Fruit fly (Drosophila melanogaster) whole organism, embryonic: ENCODE data around the gene CG5850.

Experiments
- Asciz ChIP-seq: fragments of 200-800 bp; sonication (Bioruptor generic); optimal IDR thresholded peaks from 2 replicates; lab custom pipeline; 2017; ENCODE audit warnings: missing biosample characterization, mild to moderate bottlenecking, missing genetic modification characterization, missing genetic modification reagents
- B-H1 ChIP-seq: fragments of 200-800 bp; sonication (Bioruptor generic); IDR thresholded peaks from 3 replicates; pipeline ENCODE4 v1.3.6; 2022; ENCODE audit warnings: missing biosample characterization, missing genetic modification characterization
- Bdp1 ChIP-seq: fragments of 200-800 bp; sonication (Bioruptor generic); optimal IDR thresholded peaks from 3 replicates; lab custom pipeline; 2016; ENCODE audit warnings: missing biosample characterization, missing genetic modification characterization
- Bgb ChIP-seq: fragments of 200-800 bp; sonication (Bioruptor generic); IDR thresholded peaks from 2 replicates; pipeline ENCODE4 v1.3.6; 2022; ENCODE audit warnings: missing biosample characterization, missing genetic modification characterization; ENCODE audit not compliant: partially characterized antibody
- BtbVII ChIP-seq: fragments of 200-800 bp; sonication (Bioruptor generic); optimal IDR thresholded peaks from 3 replicates; lab custom pipeline; 2017; ENCODE audit warnings: missing biosample characterization, mild to moderate bottlenecking, missing genetic modification characterization
- CG10147 ChIP-seq: fragments of 200-800 bp; sonication (Bioruptor generic); optimal IDR thresholded peaks from 2 replicates; lab custom pipeline; 2019; ENCODE audit warnings: missing biosample characterization, mild to moderate bottlenecking, missing genetic modification characterization, moderate library complexity
- CG10654 ChIP-seq: fragments of 200-800 bp; sonication (Bioruptor generic); optimal IDR thresholded peaks from 2 replicates; lab custom pipeline; 2016; ENCODE audit warnings: missing biosample characterization, missing genetic modification characterization
- CG13775 ChIP-seq: fragments of 200-800 bp; sonication (Bioruptor generic); optimal IDR thresholded peaks from 3 replicates; lab custom pipeline; 2017; ENCODE audit warnings: missing biosample characterization, mild to moderate bottlenecking, missing genetic modification characterization
- CG13894 ChIP-seq: fragments of 200-800 bp; sonication (Bioruptor generic); optimal IDR thresholded peaks from 3 replicates; lab custom pipeline; 2018; ENCODE audit warnings: missing biosample characterization, mild to moderate bottlenecking, missing genetic modification characterization, moderate library complexity
- CG15696 ChIP-seq: fragments of 200-800 bp; sonication (Bioruptor generic); optimal IDR thresholded peaks from 2 replicates; lab custom pipeline; 2019; ENCODE audit warnings: missing biosample characterization, mild to moderate bottlenecking, missing genetic modification characterization, moderate library complexity
- CG17829 ChIP-seq: fragments of 200-800 bp; optimal IDR thresholded peaks from 2 replicates; lab custom pipeline; 2019; ENCODE audit warnings: missing biosample characterization, mild to moderate bottlenecking, missing genetic modification characterization, moderate library complexity
- CG2120 ChIP-seq: fragments of 200-800 bp; sonication (Bioruptor generic); optimal IDR thresholded peaks from 3 replicates; lab custom pipeline; 2016; ENCODE audit warnings: missing biosample characterization, missing genetic modification characterization
- CG2875 ChIP-seq: fragments of 200-800 bp; sonication (Bioruptor generic); optimal IDR thresholded peaks from 2 replicates; lab custom pipeline; 2017; ENCODE audit warnings: missing biosample characterization, mild to moderate bottlenecking, missing genetic modification characterization, missing genetic modification reagents
- CG2889 ChIP-seq: fragments of 200-800 bp; sonication (Bioruptor generic); IDR thresholded peaks from 3 replicates; pipeline ENCODE4 v1.3.6; 2022; ENCODE audit warnings: missing biosample characterization, missing genetic modification characterization
- CG31388 ChIP-seq: fragments of 200-800 bp; sonication (Bioruptor generic); optimal IDR thresholded peaks from 2 replicates; lab custom pipeline; 2016; ENCODE audit warnings: missing biosample characterization, missing genetic modification characterization
- CG3407 ChIP-seq: fragments of 200-800 bp; sonication (Bioruptor generic); optimal IDR thresholded peaks from 2 replicates; lab custom pipeline; 2018; ENCODE audit warnings: missing biosample characterization, mild to moderate bottlenecking, missing genetic modification characterization
- CG4707 ChIP-seq: fragments of 200-800 bp; sonication (Bioruptor generic); optimal IDR thresholded peaks from 2 replicates; lab custom pipeline; 2018; ENCODE audit warnings: missing biosample characterization, mild to moderate bottlenecking, missing genetic modification characterization, moderate library complexity
- CG6683 ChIP-seq: fragments of 200-800 bp; sonication (Bioruptor generic); optimal IDR thresholded peaks from 2 replicates; lab custom pipeline; 2017; ENCODE audit warnings: missing biosample characterization, mild to moderate bottlenecking, missing genetic modification characterization, missing genetic modification reagents
- CG8765 ChIP-seq: fragments of 200-800 bp; sonication (Bioruptor generic); IDR thresholded peaks from 2 replicates; pipeline ENCODE4 v1.3.6; 2022; ENCODE audit warnings: missing biosample characterization, missing genetic modification characterization
- CG9797 ChIP-seq: fragments of 200-800 bp; sonication (Bioruptor generic); optimal IDR thresholded peaks from 3 replicates; lab custom pipeline; 2018; ENCODE audit warnings: missing biosample characterization, mild to moderate bottlenecking, missing genetic modification characterization
- D ChIP-seq, 2 experiments: fragments of 200-800 bp in 1 of 2; fragments of >200 bp in 1 of 2; sonication (Bioruptor generic) in 1 of 2; optimal IDR thresholded peaks; 2 replicates in 1 of 2; 3 replicates in 1 of 2; lab custom pipeline; 2017; ENCODE audit warnings: mild to moderate bottlenecking in 1 of 2, missing biosample characterization in 1 of 2, missing genetic modification characterization in 1 of 2, missing genetic modification reagents in 1 of 2
- Dfd ChIP-seq, 2 experiments: fragments of >200 bp; optimal IDR thresholded peaks; 2 replicates each; lab custom pipeline; 2017; ENCODE audit warnings: missing biosample characterization in 2 of 2, missing genetic modification characterization in 2 of 2
- HLH3B ChIP-seq: fragments of 200-800 bp; sonication (Bioruptor generic); IDR thresholded peaks from 2 replicates; pipeline ENCODE4 v1.3.6; 2022; ENCODE audit warnings: missing biosample characterization, missing genetic modification characterization
- Hr51 ChIP-seq, 2 experiments: fragments of 200-800 bp; sonication (Bioruptor generic); optimal IDR thresholded peaks; 2 replicates in 1 of 2; 3 replicates in 1 of 2; lab custom pipeline; 2016 to 2018; ENCODE audit warnings: missing biosample characterization in 2 of 2, missing genetic modification characterization in 2 of 2, mild to moderate bottlenecking in 1 of 2, moderate library complexity in 1 of 2
- Hr78 ChIP-seq, 2 experiments: fragments of 200-800 bp in 1 of 2; fragments of >200 bp in 1 of 2; sonication (Bioruptor generic) in 1 of 2; optimal IDR thresholded peaks; 2 replicates each; lab custom pipeline; 2017 to 2019; ENCODE audit warnings: missing biosample characterization in 2 of 2, missing genetic modification characterization in 2 of 2, mild to moderate bottlenecking in 1 of 2, moderate library complexity in 1 of 2
- Optix ChIP-seq: fragments of 200-800 bp; sonication (Bioruptor generic); IDR thresholded peaks from 3 replicates; pipeline ENCODE4 v1.3.6; 2022; ENCODE audit warnings: missing biosample characterization, missing genetic modification characterization
- Pdp1 ChIP-seq, 2 experiments: fragments of 200-800 bp; sonication (Bioruptor generic); optimal IDR thresholded peaks; 3 replicates each; lab custom pipeline; 2016; ENCODE audit warnings: missing biosample characterization in 2 of 2, missing genetic modification characterization in 2 of 2, mild to moderate bottlenecking in 1 of 2, moderate library complexity in 1 of 2
- Six4 ChIP-seq: fragments of 200-800 bp; sonication (Bioruptor generic); optimal IDR thresholded peaks from 2 replicates; lab custom pipeline; 2016; ENCODE audit warnings: missing biosample characterization, missing genetic modification characterization
- Sry-β ChIP-seq: fragments of 200-800 bp; sonication (Bioruptor generic); optimal IDR thresholded peaks from 2 replicates; lab custom pipeline; 2018; ENCODE audit warnings: missing biosample characterization, mild to moderate bottlenecking, missing genetic modification characterization, moderate library complexity
- Trl ChIP-seq, 3 experiments: fragments of >200 bp in 2 of 3; fragments of 200-800 bp in 1 of 3; sonication (Bioruptor generic) in 1 of 3; optimal IDR thresholded peaks; 2 replicates in 1 of 3; 3 replicates in 2 of 3; lab custom pipeline; 2016 to 2017; ENCODE audit warnings: missing biosample characterization in 1 of 3, missing genetic modification characterization in 1 of 3
- Vsx1 ChIP-seq: fragments of 200-800 bp; sonication (Bioruptor generic); optimal IDR thresholded peaks from 2 replicates; lab custom pipeline; 2017; ENCODE audit warnings: missing biosample characterization, mild to moderate bottlenecking, missing genetic modification characterization, missing genetic modification reagents
- btn ChIP-seq: fragments of 200-800 bp; sonication (Bioruptor generic); optimal IDR thresholded peaks from 2 replicates; lab custom pipeline; 2016; ENCODE audit warnings: missing biosample characterization, missing genetic modification characterization
- chif ChIP-seq, 2 experiments: fragments of 200-800 bp; sonication (Bioruptor generic); optimal IDR thresholded peaks; 3 replicates each; lab custom pipeline; 2016; ENCODE audit warnings: missing biosample characterization in 2 of 2, missing genetic modification characterization in 2 of 2
- chinmo ChIP-seq: fragments of 200-800 bp; sonication (Bioruptor generic); IDR thresholded peaks from 4 replicates; pipeline ENCODE4 v1.3.6; 2022; ENCODE audit warnings: missing biosample characterization, missing genetic modification characterization; ENCODE audit not compliant: partially characterized antibody
- chm ChIP-seq: fragments of 200-800 bp; sonication (Bioruptor generic); IDR thresholded peaks from 2 replicates; pipeline ENCODE4 v1.3.6; 2022; ENCODE audit warnings: missing biosample characterization, missing genetic modification characterization
- croc ChIP-seq: fragments of 200-800 bp; sonication (Bioruptor generic); conservative IDR thresholded peaks from 3 replicates; pipeline ENCODE4 v1.3.6; 2022; ENCODE audit warnings: missing biosample characterization, missing genetic modification characterization
- dan ChIP-seq: fragments of 200-800 bp; sonication (Bioruptor generic); IDR thresholded peaks from 2 replicates; pipeline ENCODE4 v1.3.6; 2022; ENCODE audit warnings: missing biosample characterization, missing genetic modification characterization
- dmrt11E ChIP-seq: fragments of 200-800 bp; sonication (Bioruptor generic); optimal IDR thresholded peaks from 3 replicates; lab custom pipeline; 2018; ENCODE audit warnings: missing biosample characterization, mild to moderate bottlenecking, missing genetic modification characterization, moderate library complexity
- fd64A ChIP-seq: fragments of 200-800 bp; sonication (Bioruptor generic); optimal IDR thresholded peaks from 3 replicates; lab custom pipeline; 2018; ENCODE audit warnings: missing biosample characterization, mild to moderate bottlenecking, missing genetic modification characterization
- grau ChIP-seq: fragments of 200-800 bp; optimal IDR thresholded peaks from 3 replicates; lab custom pipeline; 2019; ENCODE audit warnings: missing biosample characterization, mild to moderate bottlenecking, missing genetic modification characterization, moderate library complexity
- ham ChIP-seq: fragments of 200-800 bp; sonication (Bioruptor generic); IDR thresholded peaks from 2 replicates; pipeline ENCODE4 v1.3.6; 2022; ENCODE audit warnings: missing biosample characterization, missing genetic modification characterization
- mld ChIP-seq: fragments of 200-800 bp; sonication (Bioruptor generic); IDR thresholded peaks from 3 replicates; pipeline ENCODE4 v1.3.6; 2022; ENCODE audit warnings: missing biosample characterization, missing genetic modification characterization; ENCODE audit not compliant: partially characterized antibody
- nerfin-2 ChIP-seq: fragments of 200-800 bp; sonication (Bioruptor generic); IDR thresholded peaks from 2 replicates; pipeline ENCODE4 v1.3.6; 2022; ENCODE audit warnings: missing biosample characterization, missing genetic modification characterization; ENCODE audit not compliant: partially characterized antibody
- p53 ChIP-seq: fragments of 200-800 bp; sonication (Bioruptor generic); optimal IDR thresholded peaks from 2 replicates; lab custom pipeline; 2016; ENCODE audit warnings: missing biosample characterization, missing genetic modification characterization
- repo ChIP-seq: fragments of 200-800 bp; sonication (Bioruptor generic); optimal IDR thresholded peaks from 2 replicates; lab custom pipeline; 2016; ENCODE audit warnings: missing biosample characterization, missing genetic modification characterization
- sima ChIP-seq: fragments of 200-800 bp; sonication (Bioruptor generic); optimal IDR thresholded peaks from 2 replicates; lab custom pipeline; 2016; ENCODE audit warnings: missing biosample characterization, missing genetic modification characterization
- zf30C ChIP-seq: fragments of 200-800 bp; sonication (Bioruptor generic); optimal IDR thresholded peaks from 3 replicates; lab custom pipeline; 2018; ENCODE audit warnings: missing biosample characterization, mild to moderate bottlenecking, missing genetic modification characterization

The CG5850 gene

DNA sequence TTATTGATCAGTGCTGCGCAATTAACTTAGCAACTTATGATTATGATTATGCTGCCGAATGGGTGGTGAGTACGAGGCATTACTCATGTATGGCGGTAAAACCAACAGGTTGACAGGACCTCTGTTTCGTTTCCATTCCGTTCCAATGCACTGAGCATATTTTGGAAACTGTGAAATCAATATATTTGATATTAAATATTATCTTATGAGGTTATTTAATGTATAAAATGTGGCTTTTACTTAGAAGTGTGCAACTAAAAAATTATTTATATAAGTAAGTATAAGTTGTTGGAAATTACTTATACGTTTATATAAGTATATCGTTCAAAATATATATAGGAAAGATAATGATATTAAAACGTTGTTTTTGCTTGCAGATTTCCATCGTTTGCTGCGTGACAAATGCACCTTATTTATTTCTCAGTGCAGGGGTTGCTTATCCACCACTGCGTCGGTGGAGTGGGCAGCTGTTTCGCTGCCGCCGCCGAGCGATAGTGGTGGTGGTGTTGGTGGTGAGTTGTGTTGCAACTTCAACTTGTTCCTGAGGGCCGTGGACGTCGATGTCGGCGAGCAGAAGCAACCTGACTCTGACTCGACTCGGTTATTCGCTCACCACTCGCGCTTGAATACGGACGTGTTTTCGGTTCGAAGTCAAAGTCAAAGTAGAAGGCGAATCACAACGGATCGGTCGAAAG lies 20.5 kb upstream of the CG5850 start, which contains the start of gene bib (continued):
- TF ChIP-seq CG6683 (GFP tag; lab: Kevin White, UChicago) (peak; percentile 65), zf30C (GFP tag; lab: Kevin White, UChicago) (peak; percentile 99), sima (GFP tag; lab: Kevin White, UChicago) (no peak), CG10147 (peak; percentile 74), Trl (optimal IDR thresholded peaks at IDR 0.05; lab: Kevin White, UChicago) (no peak), Trl (GFP tag; optimal IDR thresholded peaks at IDR 0.05; lab: Kevin White, UChicago) (peak; percentile 24), CG2889 (0 out of 3 replicates have a peak, but pooled peaks have one; percentile 38), ham (GFP tag; lab: Robert Waterston, UW) (no peak), nerfin-2 (GFP tag; lab: Robert Waterston, UW) (no peak), Hr78 (GFP tag; optimal IDR thresholded peaks at IDR 0.05; lab: Kevin White, UChicago) (peak in 1 of 2 experiments; percentile 63), Sry-β (GFP tag; lab: Kevin White, UChicago) (peak; percentile 85), dan (GFP tag; lab: Robert Waterston, UW) (peak; percentile 55; the same call in 1 of the 2 replicates), CG3407 (GFP tag; lab: Kevin White, UChicago) (peak; percentile 77), CG2875 (GFP tag; lab: Kevin White, UChicago) (peak; percentile 88), Hr51 (GFP tag; optimal IDR thresholded peaks at IDR 0.05; lab: Kevin White, UChicago) (peak; percentile 54 to 81), Asciz (GFP tag; lab: Kevin White, UChicago) (peak; percentile 75), chinmo (GFP tag; lab: Robert Waterston, UW) (no peak), B-H1 (peak; percentile 35; the same call in 2 of the 3 replicates), CG8765 (peak; percentile 39; the same call in 1 of the 2 replicates), croc (GFP tag; lab: Robert Waterston, UW) (peak; percentile 66), D (optimal IDR thresholded peaks at IDR 0.05; lab: Kevin White, UChicago) (no peak), D (GFP tag; optimal IDR thresholded peaks at IDR 0.05; lab: Kevin White, UChicago) (peak; percentile 89), Vsx1 (GFP tag; lab: Kevin White, UChicago) (peak; percentile 73), Pdp1 (GFP tag; optimal IDR thresholded peaks at IDR 0.05; lab: Kevin White, UChicago) (peak; percentile 14 to 57), BtbVII (GFP tag; lab: Kevin White, UChicago) (peak; percentile 74), CG9797 (GFP tag; lab: Kevin White, UChicago) (peak; percentile 32), mld (no peak), fd64A (GFP tag; lab: Kevin White, UChicago) (peak; percentile 20), btn (GFP tag; lab: Kevin White, UChicago) (no peak), CG17829 (peak; percentile 95), CG31388 (GFP tag; lab: Kevin White, UChicago) (peak; percentile 32), CG4707 (peak; percentile 52), p53 (no peak), grau (peak; percentile 87), CG15696 (peak; percentile 95), Bgb (GFP tag; lab: Robert Waterston, UW) (no peak), CG13775 (GFP tag; lab: Kevin White, UChicago) (peak; percentile 91), CG13894 (peak; percentile 18), repo (GFP tag; lab: Kevin White, UChicago) (no peak), Optix (GFP tag; lab: Robert Waterston, UW) (no peak), Six4 (peak; percentile 81), Dfd (GFP tag; optimal IDR thresholded peaks at IDR 0.05; lab: Kevin White, UChicago) (peak in 1 of 2 experiments; percentile 2), chm (GFP tag; lab: Robert Waterston, UW) (peak; percentile 85), CG10654 (GFP tag; lab: Kevin White, UChicago) (peak; percentile 71), chif (GFP tag; optimal IDR thresholded peaks at IDR 0.05; lab: Kevin White, UChicago) (peak in 1 of 2 experiments; percentile 64), CG2120 (peak; percentile 56), dmrt11E (tag; lab: Kevin White, UChicago) (peak; percentile 96), Bdp1 (GFP tag; lab: Kevin White, UChicago) (peak; percentile 35), HLH3B (GFP tag; lab: Robert Waterston, UW) (peak; percentile 58)
